Fruit fly (Drosophila melanogaster) Kc167 (cell line): ENCODE measurements around the gene CG10562.

Experiments
- Myc ChIP-seq: fragments of >200 bp; optimal IDR thresholded peaks from 2 replicates; lab custom pipeline; 2017; ENCODE audit warnings: missing external identifiers
- Sin3A ChIP-seq: fragments of >200 bp; optimal IDR thresholded peaks from 2 replicates; lab custom pipeline; 2018; ENCODE audit warnings: missing external identifiers
- h ChIP-seq: fragments of >200 bp; optimal IDR thresholded peaks from 3 replicates; lab custom pipeline; 2018; ENCODE audit warnings: missing external identifiers
- insv ChIP-seq: fragments of >200 bp; optimal IDR thresholded peaks from 3 replicates; lab custom pipeline; 2018; ENCODE audit warnings: missing external identifiers
- psq ChIP-seq: fragments of >200 bp; optimal IDR thresholded peaks from 2 replicates; lab custom pipeline; 2017; ENCODE audit warnings: missing external identifiers
- ttk ChIP-seq: sonication (Bioruptor generic); optimal IDR thresholded peaks from 2 replicates; lab custom pipeline; 2017; ENCODE audit warnings: missing external identifiers

The CG10562 gene

DNA sequence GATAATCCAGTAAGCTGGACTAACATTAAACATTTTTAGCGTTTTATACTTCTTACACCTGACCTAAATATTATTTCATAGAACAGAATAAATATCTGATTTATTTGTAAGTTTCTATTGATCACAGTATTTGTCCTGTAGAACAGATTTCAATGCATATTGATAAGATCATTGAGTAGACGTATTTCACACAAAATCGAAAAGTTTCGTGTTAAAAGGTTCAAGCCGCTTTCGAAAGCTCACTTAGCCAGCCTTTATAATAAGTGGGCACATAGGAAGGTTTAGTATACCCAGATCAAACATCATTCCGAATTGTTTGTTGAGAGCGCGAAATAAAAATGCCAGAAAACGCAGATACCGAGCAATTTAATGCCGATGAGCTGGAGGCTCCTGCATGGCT is 33.0 kb downstream of the CG10562 start, which contains the start of gene CG11893:
Gene CG11893, plus strand, starts transcription at position 301 of the 400 bp plus-strand sequence.
- TF ChIP-seq ttk (lab: Kevin White, UChicago) = no peak
- TF ChIP-seq insv (lab: Kevin White, UChicago) = no peak
- no peak for TF ChIP-seq Sin3A
- no peak for TF ChIP-seq h (lab: Kevin White, UChicago)
- no peak for TF ChIP-seq psq (lab: Kevin White, UChicago)
- no peak for TF ChIP-seq Myc (lab: Kevin White, UChicago)

DNA sequence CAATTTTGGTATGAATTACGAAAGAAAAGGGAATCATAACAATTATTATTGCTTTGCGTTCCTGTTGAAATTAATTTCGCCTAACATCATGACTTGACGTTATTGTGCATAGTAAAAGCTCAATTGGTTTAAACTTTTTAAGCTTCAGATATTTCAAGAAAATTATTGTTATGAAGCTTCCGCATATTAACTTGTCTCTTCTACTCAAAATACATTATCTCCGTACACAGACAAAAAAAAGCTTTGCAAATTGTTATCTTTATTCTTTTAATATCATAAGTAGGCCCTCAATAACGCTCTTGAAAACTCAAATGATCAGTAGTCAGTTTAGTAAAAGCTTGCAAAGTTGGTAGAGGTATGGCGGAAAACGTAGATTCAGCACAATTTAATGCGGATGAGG is 35.4 kb downstream of the CG10562 start, which contains the start of gene CG13658:
Gene CG13658, plus strand, starts transcription at position 347 of the 400 bp plus-strand sequence.
- TF ChIP-seq insv (lab: Kevin White, UChicago) = no peak
- TF ChIP-seq Sin3A = no peak
- TF ChIP-seq ttk (lab: Kevin White, UChicago) = no peak
- no peak for TF ChIP-seq Myc (lab: Kevin White, UChicago)
- no peak for TF ChIP-seq h (lab: Kevin White, UChicago)
- no peak for TF ChIP-seq psq (lab: Kevin White, UChicago)

DNA sequence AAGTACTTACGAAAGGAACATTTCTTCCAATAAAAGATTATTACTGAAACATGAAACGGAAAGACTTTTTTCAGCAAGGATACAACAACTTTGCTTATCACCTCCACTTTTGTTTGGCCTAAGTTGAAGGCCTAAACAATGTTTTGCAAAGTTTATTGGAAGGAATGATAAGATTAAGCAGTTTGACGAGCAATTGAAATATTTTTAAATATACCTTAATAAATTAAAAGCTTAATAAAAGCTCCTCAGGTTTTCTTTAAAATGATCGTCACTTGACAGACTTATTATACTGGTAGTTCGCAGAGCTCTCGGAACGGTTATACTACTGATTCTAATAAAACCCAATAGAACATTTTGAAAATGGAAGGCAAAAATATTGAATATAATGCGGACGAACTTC is 37.4 kb downstream of the CG10562 start, which contains the start of gene CG31104:
Gene CG31104, plus strand, starts transcription at position 301 of the 400 bp plus-strand sequence.
- TF ChIP-seq ttk (lab: Kevin White, UChicago) (no peak), insv (lab: Kevin White, UChicago) (no peak), Myc (lab: Kevin White, UChicago) (no peak), psq (lab: Kevin White, UChicago) (no peak), Sin3A (no peak), h (lab: Kevin White, UChicago) (no peak)

- TF ChIP-seq insv (lab: Kevin White, UChicago) (no peak), Myc (lab: Kevin White, UChicago) (no peak), h (lab: Kevin White, UChicago) (no peak), ttk (lab: Kevin White, UChicago) (no peak), Sin3A (no peak), psq (lab: Kevin White, UChicago) (no peak)
Measured at dm6 chr3R:25283209-25283670, 39.3 kb downstream of the CG10562 start, which contains the start of gene CG31300. TSS of gene CG31300 (plus strand) at chr3R:25283620.

dm6 chr3R:25281165-25281564 is 41.4 kb downstream of the CG10562 start, which contains the start of gene CG11892:
TSS of gene CG11892 (plus strand) at chr3R:25281548.
- no peak for TF ChIP-seq Myc (lab: Kevin White, UChicago)
- TF ChIP-seq psq (lab: Kevin White, UChicago) = no peak
- no peak for TF ChIP-seq insv (lab: Kevin White, UChicago)

- TF ChIP-seq ttk (lab: Kevin White, UChicago) = no peak
- TF ChIP-seq Sin3A = no peak
- no peak for TF ChIP-seq psq (lab: Kevin White, UChicago)
- TF ChIP-seq insv (lab: Kevin White, UChicago) = no peak
- no peak for TF ChIP-seq Myc (lab: Kevin White, UChicago)
- TF ChIP-seq h (lab: Kevin White, UChicago) = no peak
Measured at dm6 chr3R:25279796-25280350, 42.7 kb downstream of the CG10562 start, which contains the start of gene CG10514. TSS of gene CG10514 (minus strand) at chr3R:25279846.

- TF ChIP-seq Myc (lab: Kevin White, UChicago) (no peak), h (lab: Kevin White, UChicago) (no peak), ttk (lab: Kevin White, UChicago) (no peak), psq (lab: Kevin White, UChicago) (no peak), Sin3A (no peak), insv (lab: Kevin White, UChicago) (no peak)
Measured at dm6 chr3R:25277112-25277511, 45.4 kb downstream of the CG10562 start, which contains the start of gene CG10513. TSS of gene CG10513 (minus strand) at chr3R:25277212.

dm6 chr3R:25275276-25275675 is 47.3 kb downstream of the CG10562 start:
- no peak for TF ChIP-seq psq (lab: Kevin White, UChicago)
- no peak for TF ChIP-seq Sin3A
- TF ChIP-seq insv (lab: Kevin White, UChicago) = no peak
- no peak for TF ChIP-seq h (lab: Kevin White, UChicago)
- no peak for TF ChIP-seq ttk (lab: Kevin White, UChicago)
- no peak for TF ChIP-seq Myc (lab: Kevin White, UChicago)

DNA sequence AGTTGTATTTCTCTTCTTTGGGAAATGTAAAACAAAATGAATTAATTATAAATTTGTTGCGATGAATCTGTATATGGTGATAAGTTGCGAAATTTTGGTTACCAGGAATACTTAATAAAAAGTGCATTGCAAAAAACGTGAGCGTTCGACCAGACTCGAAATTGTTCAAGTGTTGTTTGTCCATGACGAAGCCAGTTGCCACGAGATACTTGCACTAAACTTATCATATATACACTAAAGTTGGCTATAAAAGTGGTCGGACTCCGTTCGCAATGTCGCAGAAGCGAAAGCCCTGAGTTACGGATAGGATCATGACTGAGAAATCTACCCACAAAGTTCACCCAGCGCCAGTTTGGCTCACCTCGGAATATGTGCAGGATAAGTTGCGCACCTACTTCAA is 49.0 kb downstream of the CG10562 start, which contains the start of gene CG11878:
Gene CG11878, plus strand, starts transcription at position 301 of the 400 bp plus-strand sequence.
- no peak for TF ChIP-seq psq (lab: Kevin White, UChicago)
- no peak for TF ChIP-seq insv (lab: Kevin White, UChicago)
- TF ChIP-seq ttk (lab: Kevin White, UChicago) = no peak
- TF ChIP-seq Sin3A = no peak
- no peak for TF ChIP-seq Myc (lab: Kevin White, UChicago)
- no peak for TF ChIP-seq h (lab: Kevin White, UChicago)
